Fruit fly (Drosophila melanogaster): Measurements from ENCODE around the gene Met75Ca.

- no peak for TF ChIP-seq psq (GFP tag; optimal IDR thresholded peaks at IDR 0.05)
- no peak for TF ChIP-seq ey (GFP tag; optimal IDR thresholded peaks at IDR 0.05)
- TF ChIP-seq Myc (optimal IDR thresholded peaks at IDR 0.05) = no peak
- TF ChIP-seq OdsH (GFP tag; optimal IDR thresholded peaks at IDR 0.05) = no peak
- no peak for TF ChIP-seq Abd-B (GFP tag; optimal IDR thresholded peaks at IDR 0.05)
- TF ChIP-seq pan (optimal IDR thresholded peaks at IDR 0.05) = no peak
Measured at dm6 chr3L:18463063-18463462, 9.1 kb downstream of the Met75Ca start, which contains the start of gene CG4306.
